Worm (Caenorhabditis elegans): ENCODE results near the gene srx-56.

srx-56 gene

DNA sequence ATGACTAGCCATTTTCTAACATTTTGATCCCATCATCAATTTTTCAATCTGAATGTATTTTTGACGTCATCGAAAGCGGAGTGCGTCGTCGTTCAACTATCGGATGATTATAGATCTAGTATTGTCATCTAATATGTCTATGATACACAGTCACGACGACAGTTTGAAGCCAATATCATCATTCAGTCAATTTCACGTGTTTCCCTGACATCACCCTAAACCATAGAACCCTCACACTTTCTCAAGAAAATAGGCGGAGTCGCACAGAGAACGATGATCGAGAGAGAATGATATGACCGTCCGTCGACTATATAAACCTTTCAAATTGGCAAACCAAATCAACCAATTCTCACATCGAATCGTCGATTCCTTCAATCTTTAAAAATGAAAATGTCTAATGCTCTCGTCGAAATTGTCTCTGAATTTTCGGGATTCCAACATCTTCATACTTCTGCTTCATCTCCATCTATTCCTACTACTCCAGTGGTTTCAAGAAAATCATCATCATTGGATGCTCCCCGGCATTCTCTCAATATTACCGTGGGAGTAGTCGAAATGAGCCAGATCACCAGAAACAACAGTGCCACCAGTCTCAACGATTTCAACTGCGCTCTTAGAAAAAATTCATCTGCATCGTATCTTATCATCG, 41.7 kb downstream of the srx-56 start, which contains the start of gene F18E3.13:
F18E3.13 (plus strand) TSS at position 385 of the 649 bp plus-strand sequence.
- TF ChIP-seq klf-2 (GFP tag; conservative IDR thresholded peaks at IDR 0.05) = no peak
- TF ChIP-seq flt-1 (GFP tag; IDR thresholded peaks at IDR 0.05) = no peak
- TF ChIP-seq tab-1 (GFP tag; IDR thresholded peaks at IDR 0.05) = no peak
- TF ChIP-seq med-1 (GFP tag; optimal IDR thresholded peaks at IDR 0.05; ENCODE audit: insufficient read depth) = no peak
- no peak for TF ChIP-seq T22C8.4 (GFP tag; IDR thresholded peaks at IDR 0.05)
- no peak for TF ChIP-seq ztf-29 (GFP tag; IDR thresholded peaks at IDR 0.05)
- TF ChIP-seq cog-1 (tag; optimal IDR thresholded peaks at IDR 0.05) = no peak
- TF ChIP-seq ztf-23 (GFP tag; IDR thresholded peaks at IDR 0.05) = no peak
- no peak for TF ChIP-seq ref-1 (GFP tag; conservative IDR thresholded peaks at IDR 0.05)

DNA sequence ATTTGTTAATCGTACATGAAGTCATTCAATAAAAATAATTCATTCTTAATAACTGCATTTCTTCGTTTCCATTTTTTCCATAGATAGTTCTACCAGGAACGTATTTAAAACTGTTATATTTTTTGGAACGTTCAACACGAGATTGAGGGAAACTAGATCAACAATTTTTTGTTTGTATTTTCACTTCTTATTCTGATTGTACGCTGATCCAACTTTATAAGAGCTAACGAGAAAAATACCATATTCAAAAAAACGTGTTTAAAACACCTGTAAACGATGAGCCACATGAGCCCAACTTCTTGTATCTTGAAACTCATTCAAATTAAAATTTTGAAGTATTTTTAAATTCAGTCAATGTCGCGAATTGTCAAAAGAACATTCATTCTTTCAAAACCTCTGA, 42.4 kb downstream of the srx-56 start:
- no peak for TF ChIP-seq med-1 (GFP tag; optimal IDR thresholded peaks at IDR 0.05; ENCODE audit: insufficient read depth)
- TF ChIP-seq ref-1 (GFP tag; conservative IDR thresholded peaks at IDR 0.05) = no peak
- TF ChIP-seq ztf-29 (GFP tag; IDR thresholded peaks at IDR 0.05) = no peak
- TF ChIP-seq cog-1 (tag; optimal IDR thresholded peaks at IDR 0.05) = no peak
- TF ChIP-seq T22C8.4 (GFP tag; IDR thresholded peaks at IDR 0.05) = no peak
- no peak for TF ChIP-seq flt-1 (GFP tag; IDR thresholded peaks at IDR 0.05)
- TF ChIP-seq klf-2 (GFP tag; conservative IDR thresholded peaks at IDR 0.05) = no peak
- TF ChIP-seq tab-1 (GFP tag; IDR thresholded peaks at IDR 0.05) = no peak
- TF ChIP-seq ztf-23 (GFP tag; IDR thresholded peaks at IDR 0.05) = no peak

DNA sequence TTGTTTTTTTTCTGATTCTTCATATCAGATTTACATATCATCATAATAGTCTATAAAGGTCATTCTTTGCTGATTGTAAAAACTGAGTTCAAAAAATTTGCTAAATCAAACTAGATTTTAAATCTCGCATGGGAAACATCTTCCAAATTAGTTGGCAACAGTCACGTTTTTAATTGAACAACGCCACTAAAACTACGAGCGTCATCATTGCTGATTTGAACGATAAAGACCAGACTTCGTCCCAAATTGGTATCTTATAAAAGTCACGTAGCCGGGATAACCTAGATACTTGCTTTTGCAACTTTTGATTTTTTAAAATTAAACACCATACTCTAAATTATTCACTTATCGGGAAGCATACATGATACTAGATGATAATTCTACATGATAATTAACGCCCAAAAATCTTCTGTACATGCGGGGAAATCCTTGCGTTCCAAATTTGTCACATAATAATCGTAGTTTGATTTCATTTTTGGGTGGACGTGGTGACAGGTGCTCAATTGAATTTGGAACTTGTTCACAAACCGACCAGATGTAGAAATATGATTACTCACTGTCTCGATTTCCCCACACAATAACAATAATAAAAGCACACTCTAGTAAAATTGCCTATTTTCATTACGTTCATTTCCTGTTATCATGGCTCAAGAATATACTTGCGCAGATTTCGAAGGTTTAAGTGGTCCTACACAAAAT, 43.0 kb downstream of the srx-56 start, which contains the start of gene srw-67:
srw-67 (plus strand) TSS at position 643 of the 699 bp plus-strand sequence.
- TF ChIP-seq flt-1 (GFP tag; IDR thresholded peaks at IDR 0.05) (no peak), ztf-29 (GFP tag; IDR thresholded peaks at IDR 0.05) (no peak), cog-1 (tag; optimal IDR thresholded peaks at IDR 0.05) (no peak), ztf-23 (GFP tag; IDR thresholded peaks at IDR 0.05) (no peak), ref-1 (GFP tag; conservative IDR thresholded peaks at IDR 0.05) (no peak), T22C8.4 (GFP tag; IDR thresholded peaks at IDR 0.05) (no peak), tab-1 (GFP tag; IDR thresholded peaks at IDR 0.05) (no peak), klf-2 (GFP tag; conservative IDR thresholded peaks at IDR 0.05) (no peak), med-1 (GFP tag; optimal IDR thresholded peaks at IDR 0.05; ENCODE audit: insufficient read depth) (no peak)

DNA sequence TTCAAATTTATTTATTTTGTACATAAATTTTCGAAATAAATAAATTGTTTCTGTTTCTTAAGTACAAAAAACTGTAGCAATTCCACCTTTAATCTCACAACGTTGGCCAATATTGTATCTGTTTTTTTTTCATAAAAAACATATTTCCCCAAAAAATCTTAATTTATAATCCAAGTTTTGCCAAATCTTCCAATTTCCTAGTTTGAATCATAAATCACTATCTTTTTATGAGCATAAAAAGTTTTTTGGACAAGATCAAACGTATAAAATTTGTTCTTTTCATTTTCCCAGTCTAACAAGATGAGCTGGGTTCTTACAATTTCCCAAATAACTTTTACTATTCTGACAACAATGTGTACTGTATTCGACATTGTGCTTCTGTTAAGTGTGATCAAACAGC, 46.0 kb downstream of the srx-56 start, which contains the start of gene srxa-4:
srxa-4 (plus strand) TSS at position 301 of the 400 bp plus-strand sequence.
- TF ChIP-seq ztf-29 (GFP tag; IDR thresholded peaks at IDR 0.05) = no peak
- no peak for TF ChIP-seq tab-1 (GFP tag; IDR thresholded peaks at IDR 0.05)
- TF ChIP-seq ztf-23 (GFP tag; IDR thresholded peaks at IDR 0.05) = no peak
- no peak for TF ChIP-seq flt-1 (GFP tag; IDR thresholded peaks at IDR 0.05)
- no peak for TF ChIP-seq ref-1 (GFP tag; conservative IDR thresholded peaks at IDR 0.05)
- TF ChIP-seq T22C8.4 (GFP tag; IDR thresholded peaks at IDR 0.05) = no peak
- TF ChIP-seq cog-1 (tag; optimal IDR thresholded peaks at IDR 0.05) = no peak
- TF ChIP-seq med-1 (GFP tag; optimal IDR thresholded peaks at IDR 0.05; ENCODE audit: insufficient read depth) = no peak
- TF ChIP-seq klf-2 (GFP tag; conservative IDR thresholded peaks at IDR 0.05) = no peak

DNA sequence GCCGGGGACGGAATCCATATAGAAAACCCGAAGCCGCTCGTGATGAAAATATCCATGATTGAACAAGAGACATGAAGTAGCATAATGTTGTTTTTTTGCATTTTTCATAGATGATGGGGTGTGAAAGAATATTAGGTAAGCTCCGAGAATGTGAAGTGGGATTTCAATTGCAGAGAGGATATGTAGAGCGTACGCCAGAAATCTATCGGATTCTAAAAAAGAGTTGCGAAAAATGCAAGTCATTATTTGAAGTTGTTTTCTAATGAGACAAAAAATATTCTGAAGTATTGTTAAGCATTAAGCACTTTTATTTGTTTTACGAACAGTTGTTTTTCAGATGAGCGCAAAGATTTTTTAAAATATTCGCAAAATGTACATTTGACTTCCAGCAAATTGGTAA, 50.1 kb downstream of the srx-56 start, which contains the start of gene F18E3.10:
F18E3.10 (minus strand) TSS at position 101 of the 400 bp plus-strand sequence.
- TF ChIP-seq med-1 (GFP tag; optimal IDR thresholded peaks at IDR 0.05; ENCODE audit: insufficient read depth) (no peak), tab-1 (GFP tag; IDR thresholded peaks at IDR 0.05) (no peak), klf-2 (GFP tag; conservative IDR thresholded peaks at IDR 0.05) (no peak), ztf-29 (GFP tag; IDR thresholded peaks at IDR 0.05) (no peak), cog-1 (tag; optimal IDR thresholded peaks at IDR 0.05) (no peak), ref-1 (GFP tag; conservative IDR thresholded peaks at IDR 0.05) (no peak), T22C8.4 (GFP tag; IDR thresholded peaks at IDR 0.05) (no peak), flt-1 (GFP tag; IDR thresholded peaks at IDR 0.05) (no peak), ztf-23 (GFP tag; IDR thresholded peaks at IDR 0.05) (no peak)
